Worm (Caenorhabditis elegans) whole organism, L4/young adult: ENCODE results near the gene F08D12.15.

Experiments used
- W03F9.2 ChIP-seq: fragments of 150-350 bp; optimal IDR thresholded peaks from 2 replicates; lab custom pipeline; 2014; ENCODE audit warnings: missing biosample characterization, missing genetic modification characterization
- him-1 ChIP-seq: sonication (generic microtip); optimal IDR thresholded peaks from 2 replicates; lab custom pipeline; 2016; ENCODE audit warnings: missing genotype, missing genetic modification reagents, missing genetic modification characterization, missing compliant biosample characterization

ce11 chrII:2804949-2805348 is 38.5 kb downstream of the F08D12.15 start:
- TF ChIP-seq him-1 (tag; lab: Kevin White, UChicago) (no peak), W03F9.2 (no peak)
